Worm (Caenorhabditis elegans): ENCODE results near the gene Y17D7C.1.

Gene Y17D7C.1

ce11 chrV:18719956-18720489 is 13.7 kb downstream of the Y17D7C.1 start, which contains the start of gene Y17D7C.2 (continued):
- TF ChIP-seq unc-130 (GFP tag; optimal IDR thresholded peaks at IDR 0.05) (no peak), ekl-4 (GFP tag; IDR thresholded peaks at IDR 0.05) (no peak), attf-5 (GFP tag; optimal IDR thresholded peaks at IDR 0.05) (no peak), hlh-26 (GFP tag; conservative IDR thresholded peaks at IDR 0.05) (0 out of 2 replicates have a peak, but pooled peaks have one; percentile 59), F55B11.4 (tag; optimal IDR thresholded peaks at IDR 0.05; ENCODE audit: borderline replicate concordance, insufficient read depth) (peak; percentile 38), hmg-1.2 (GFP tag; IDR thresholded peaks at IDR 0.05) (no peak), attf-6 (GFP tag; IDR thresholded peaks at IDR 0.05) (no peak), sdz-38 (tag; optimal IDR thresholded peaks at IDR 0.05) (peak; percentile 34), tbp1 (GFP tag; optimal IDR thresholded peaks at IDR 0.05) (no peak), ceh-40 (GFP tag; IDR thresholded peaks at IDR 0.05) (no peak), bed-2 (GFP tag; IDR thresholded peaks at IDR 0.05) (no peak), athp-1 (tag; optimal IDR thresholded peaks at IDR 0.05) (no peak), akir-1 (GFP tag; optimal IDR thresholded peaks at IDR 0.05) (no peak)

ce11 chrV:18721873-18722272 is 15.5 kb downstream of the Y17D7C.1 start:
- TF ChIP-seq repo-1 (tag; optimal IDR thresholded peaks at IDR 0.05) (no peak), snpc-1.1 (tag; optimal IDR thresholded peaks at IDR 0.05; ENCODE audit: insufficient read depth) (no peak), cebp-1 (GFP tag; IDR thresholded peaks at IDR 0.05) (no peak), cebp-1 (tag; optimal IDR thresholded peaks at IDR 0.05) (no peak), tlf-1 (GFP tag; optimal IDR thresholded peaks at IDR 0.05) (no peak), C17E4.6 (GFP tag; IDR thresholded peaks at IDR 0.05) (no peak), ceh-58 (GFP tag; IDR thresholded peaks at IDR 0.05) (no peak), atf-7 (tag; optimal IDR thresholded peaks at IDR 0.05) (no peak), cebp-2 (GFP tag; IDR thresholded peaks at IDR 0.05) (no peak), attf-3 (GFP tag; conservative IDR thresholded peaks at IDR 0.05) (no peak), K11D2.4 (GFP tag; IDR thresholded peaks at IDR 0.05) (no peak), him-1 (tag; optimal IDR thresholded peaks at IDR 0.05) (no peak), xnd-1 (tag; optimal IDR thresholded peaks at IDR 0.05) (no peak), ceh-27 (GFP tag; optimal IDR thresholded peaks at IDR 0.05) (no peak), mxl-1 (tag; optimal IDR thresholded peaks at IDR 0.05) (no peak), tbx-9 (tag; optimal IDR thresholded peaks at IDR 0.05; ENCODE audit: borderline replicate concordance) (no peak)

- TF ChIP-seq F22D6.2 (tag; optimal IDR thresholded peaks at IDR 0.05) = no peak
- TF ChIP-seq ceh-79 (tag; optimal IDR thresholded peaks at IDR 0.05) = no peak
- no peak for TF ChIP-seq hlh-26 (GFP tag; conservative IDR thresholded peaks at IDR 0.05)
- TF ChIP-seq Y53G8AR.9 (GFP tag; conservative IDR thresholded peaks at IDR 0.05) = no peak
- no peak for TF ChIP-seq lin-26 (GFP tag; IDR thresholded peaks at IDR 0.05)
- no peak for TF ChIP-seq aptf-2 (GFP tag; conservative IDR thresholded peaks at IDR 0.05)
- TF ChIP-seq D2030.7 (GFP tag; IDR thresholded peaks at IDR 0.05) = no peak
- TF ChIP-seq F33H1.4 (GFP tag; IDR thresholded peaks at IDR 0.05) = no peak
- no peak for TF ChIP-seq nhr-27 (tag; optimal IDR thresholded peaks at IDR 0.05)
- TF ChIP-seq somi-1 (GFP tag; optimal IDR thresholded peaks at IDR 0.05) = no peak
- no peak for TF ChIP-seq let-526 (GFP tag; IDR thresholded peaks at IDR 0.05)
- TF ChIP-seq ztf-22 (GFP tag; optimal IDR thresholded peaks at IDR 0.05) = no peak
- TF ChIP-seq tbx-9 (tag; optimal IDR thresholded peaks at IDR 0.05; ENCODE audit: borderline replicate concordance) = no peak
- TF ChIP-seq mxl-1 (tag; optimal IDR thresholded peaks at IDR 0.05) = no peak
- no peak for TF ChIP-seq rec-8 (tag; optimal IDR thresholded peaks at IDR 0.05)
Measured at ce11 chrV:18722510-18723299, 16.3 kb downstream of the Y17D7C.1 start.
